Worm (Caenorhabditis elegans) whole organism, L2 larva: ENCODE results near the gene mrp-7.

Experiments used
- C34F6.9 ChIP-seq: fragments of 150-350 bp; optimal IDR thresholded peaks from 2 replicates; lab custom pipeline; 2014; ENCODE audit warnings: missing biosample characterization, missing genetic modification characterization
- F13H6.1 ChIP-seq: sonication (generic microtip); optimal IDR thresholded peaks from 2 replicates; lab custom pipeline; 2016; ENCODE audit warnings: missing genetic modification characterization, missing compliant biosample characterization
- R02D3.7 ChIP-seq: fragments of 150-350 bp; optimal IDR thresholded peaks from 2 replicates; lab custom pipeline; 2014; ENCODE audit warnings: missing biosample characterization, missing genetic modification characterization
- Y55F3AM.14 ChIP-seq: fragments of 200-800 bp; sonication (Bioruptor generic); optimal IDR thresholded peaks from 2 replicates; lab custom pipeline; 2018; ENCODE audit warnings: mild to moderate bottlenecking, missing genetic modification characterization, missing compliant biosample characterization
- ZK546.5 ChIP-seq: sonication (generic microtip); optimal IDR thresholded peaks from 2 replicates; lab custom pipeline; 2017; ENCODE audit warnings: missing biosample characterization, missing genetic modification characterization
- alr-1 ChIP-seq: fragments of 150-350 bp; optimal IDR thresholded peaks from 2 replicates; lab custom pipeline; 2014; ENCODE audit warnings: missing biosample characterization, missing genetic modification characterization
- aly-2 ChIP-seq: fragments of 150-350 bp; optimal IDR thresholded peaks from 2 replicates; lab custom pipeline; 2014; ENCODE audit warnings: missing biosample characterization, missing genetic modification characterization
- ama-1 ChIP-seq: fragments of 150-350 bp; optimal IDR thresholded peaks from 2 replicates; lab custom pipeline; 2018; ENCODE audit warnings: inconsistent platforms
- blmp-1 ChIP-seq: sonication (generic microtip); optimal IDR thresholded peaks from 2 replicates; lab custom pipeline; 2017; ENCODE audit warnings: missing genetic modification characterization, mild to moderate bottlenecking, missing compliant biosample characterization, antibody characterized with exemption, moderate library complexity; ENCODE audit not compliant: insufficient read depth
- ceh-16 ChIP-seq: fragments of 150-350 bp; optimal IDR thresholded peaks from 2 replicates; lab custom pipeline; 2014; ENCODE audit warnings: missing biosample characterization, missing genetic modification characterization
- ceh-82 ChIP-seq: fragments of 150-350 bp; optimal IDR thresholded peaks from 2 replicates; lab custom pipeline; 2014; ENCODE audit warnings: missing biosample characterization, missing genetic modification characterization
- crh-2 ChIP-seq: sonication (generic microtip); optimal IDR thresholded peaks from 2 replicates; lab custom pipeline; 2017; ENCODE audit warnings: missing biosample characterization, missing genetic modification characterization
- dmd-4 ChIP-seq: sonication (generic microtip); optimal IDR thresholded peaks from 2 replicates; lab custom pipeline; 2017; ENCODE audit warnings: missing biosample characterization, missing genetic modification characterization
- egl-27 ChIP-seq: sonication (generic microtip); optimal IDR thresholded peaks from 3 replicates; lab custom pipeline; 2017; ENCODE audit warnings: missing biosample characterization, missing genetic modification reagents, missing genetic modification characterization
- elt-1 ChIP-seq: fragments of 150-350 bp; optimal IDR thresholded peaks from 2 replicates; lab custom pipeline; 2014; ENCODE audit warnings: missing biosample characterization, missing genetic modification characterization
- elt-3 ChIP-seq: sonication (generic microtip); optimal IDR thresholded peaks from 2 replicates; lab custom pipeline; 2017; ENCODE audit warnings: missing biosample characterization, missing genetic modification characterization
- fos-1 ChIP-seq: fragments of 150-350 bp; optimal IDR thresholded peaks from 2 replicates; lab custom pipeline; 2014; ENCODE audit warnings: missing biosample characterization, missing genetic modification characterization
- gmeb-1 ChIP-seq: fragments of 150-350 bp; optimal IDR thresholded peaks from 2 replicates; lab custom pipeline; 2014; ENCODE audit warnings: missing biosample characterization, missing genetic modification characterization
- lin-11 ChIP-seq: fragments of 150-350 bp; sonication (generic microtip); optimal IDR thresholded peaks from 2 replicates; lab custom pipeline; 2014; ENCODE audit warnings: missing biosample characterization, missing genetic modification characterization, inconsistent platforms, mixed read lengths
- lin-13 ChIP-seq: fragments of 150-350 bp; optimal IDR thresholded peaks from 2 replicates; lab custom pipeline; 2014; ENCODE audit warnings: missing biosample characterization, missing genetic modification reagents, missing genetic modification characterization
- lin-39 ChIP-seq: fragments of 150-350 bp; optimal IDR thresholded peaks from 2 replicates; lab custom pipeline; 2014; ENCODE audit warnings: missing biosample characterization, missing genetic modification reagents, missing genetic modification characterization
- lsy-2 ChIP-seq, 2 experiments: fragments of 150-350 bp in 1 of 2; sonication (generic microtip) in 1 of 2; optimal IDR thresholded peaks; 2 replicates each; lab custom pipeline; 2014 to 2017; ENCODE audit warnings: missing biosample characterization in 2 of 2, missing genetic modification characterization in 2 of 2
- mab-5 ChIP-seq: fragments of 150-350 bp; optimal IDR thresholded peaks from 2 replicates; lab custom pipeline; 2014; ENCODE audit warnings: missing biosample characterization, missing genetic modification characterization
- mbf-1 ChIP-seq: sonication (generic microtip); optimal IDR thresholded peaks from 2 replicates; lab custom pipeline; 2017; ENCODE audit warnings: missing biosample characterization, missing genetic modification characterization
- mdl-1 ChIP-seq, 2 experiments: fragments of 150-350 bp in 1 of 2; sonication (generic microtip) in 1 of 2; optimal IDR thresholded peaks; 2 replicates each; lab custom pipeline; 2017; ENCODE audit warnings: missing biosample characterization in 2 of 2, missing genetic modification characterization in 2 of 2
- nhr-10 ChIP-seq: sonication (generic microtip); optimal IDR thresholded peaks from 2 replicates; lab custom pipeline; 2017; ENCODE audit warnings: missing biosample characterization, missing genetic modification characterization
- nhr-11 ChIP-seq: fragments of 150-350 bp; optimal IDR thresholded peaks from 2 replicates; lab custom pipeline; 2014; ENCODE audit warnings: missing biosample characterization, missing genetic modification characterization
- nhr-12 ChIP-seq: fragments of 150-350 bp; optimal IDR thresholded peaks from 2 replicates; lab custom pipeline; 2014; ENCODE audit warnings: missing biosample characterization, missing genetic modification characterization
- nhr-129 ChIP-seq: fragments of 150-350 bp; optimal IDR thresholded peaks from 2 replicates; lab custom pipeline; 2014; ENCODE audit warnings: missing biosample characterization, missing genetic modification characterization
- nhr-21 ChIP-seq: fragments of 150-350 bp; optimal IDR thresholded peaks from 2 replicates; lab custom pipeline; 2014; ENCODE audit warnings: missing biosample characterization, missing genetic modification characterization
- nhr-23 ChIP-seq: fragments of 150-350 bp; optimal IDR thresholded peaks from 2 replicates; lab custom pipeline; 2014; ENCODE audit warnings: missing biosample characterization, missing genetic modification reagents, missing genetic modification characterization
- nhr-237 ChIP-seq: fragments of 150-350 bp; optimal IDR thresholded peaks from 2 replicates; lab custom pipeline; 2014; ENCODE audit warnings: missing biosample characterization, missing genetic modification characterization
- nhr-25 ChIP-seq: fragments of 150-350 bp; sonication (generic microtip); optimal IDR thresholded peaks from 3 replicates; lab custom pipeline; 2014; ENCODE audit warnings: missing biosample characterization, missing genetic modification characterization
- nhr-6 ChIP-seq: fragments of 150-350 bp; optimal IDR thresholded peaks from 2 replicates; lab custom pipeline; 2014; ENCODE audit warnings: missing biosample characterization, missing genetic modification characterization
- nhr-77 ChIP-seq: fragments of 150-350 bp; optimal IDR thresholded peaks from 2 replicates; lab custom pipeline; 2014; ENCODE audit warnings: missing biosample characterization, missing genetic modification characterization
- peb-1 ChIP-seq: fragments of 150-350 bp; optimal IDR thresholded peaks from 2 replicates; lab custom pipeline; 2014; ENCODE audit warnings: missing biosample characterization, missing genetic modification characterization
- sem-4 ChIP-seq: fragments of 150-350 bp; optimal IDR thresholded peaks from 2 replicates; lab custom pipeline; 2014; ENCODE audit warnings: missing biosample characterization, missing genetic modification reagents, missing genetic modification characterization
- skn-1 ChIP-seq: sonication (generic microtip); optimal IDR thresholded peaks from 2 replicates; lab custom pipeline; 2017; ENCODE audit warnings: missing biosample characterization, missing genetic modification characterization
- sma-3 ChIP-seq: sonication (generic microtip); optimal IDR thresholded peaks from 2 replicates; lab custom pipeline; 2016; ENCODE audit warnings: missing genetic modification reagents, missing genetic modification characterization, missing compliant biosample characterization
- sma-9 ChIP-seq, 2 experiments: fragments of 150-350 bp in 1 of 2; sonication (generic microtip) in 1 of 2; optimal IDR thresholded peaks; 2 replicates each; lab custom pipeline; 2014 to 2016; ENCODE audit warnings: missing genetic modification characterization in 2 of 2, mild to moderate bottlenecking in 1 of 2, missing biosample characterization in 1 of 2, missing compliant biosample characterization in 1 of 2, missing genetic modification reagents in 1 of 2, moderate library complexity in 1 of 2
- snpc-4 ChIP-seq: fragments of 150-350 bp; optimal IDR thresholded peaks from 2 replicates; lab custom pipeline; 2014; ENCODE audit warnings: missing biosample characterization, missing genetic modification characterization
- unc-39 ChIP-seq: fragments of 150-350 bp; optimal IDR thresholded peaks from 2 replicates; lab custom pipeline; 2014; ENCODE audit warnings: missing biosample characterization, missing genetic modification characterization
- unc-55 ChIP-seq: fragments of 150-350 bp; sonication (generic microtip); optimal IDR thresholded peaks from 3 replicates; lab custom pipeline; 2014; ENCODE audit warnings: missing biosample characterization, missing genetic modification reagents, missing genetic modification characterization
- unc-62 ChIP-seq: fragments of 150-350 bp; optimal IDR thresholded peaks from 2 replicates; lab custom pipeline; 2014; ENCODE audit warnings: missing biosample characterization, missing genetic modification reagents, missing genetic modification characterization
- zag-1 ChIP-seq: fragments of 150-350 bp; optimal IDR thresholded peaks from 2 replicates; lab custom pipeline; 2014; ENCODE audit warnings: missing biosample characterization, missing genetic modification characterization
- ztf-1 ChIP-seq: fragments of 200-800 bp; sonication (Bioruptor generic); conservative IDR thresholded peaks from 2 replicates; pipeline ENCODE4 v1.3.6; 2022; ENCODE audit warnings: missing genetic modification characterization, missing compliant biosample characterization
- ztf-11 ChIP-seq: sonication (generic microtip); optimal IDR thresholded peaks from 2 replicates; lab custom pipeline; 2017; ENCODE audit warnings: missing biosample characterization, missing genetic modification characterization
- ztf-4 ChIP-seq: fragments of 150-350 bp; optimal IDR thresholded peaks from 2 replicates; lab custom pipeline; 2014; ENCODE audit warnings: missing biosample characterization, missing genetic modification characterization

The mrp-7 gene

ce11 chrV:19643903-19644302 lies 30.7 kb upstream of the mrp-7 start, which contains the start of the genes Y43F8C.7 and mrps-28:
Gene Y43F8C.7, minus strand, starts transcription at chrV:19644030.
Gene mrps-28, plus strand, starts transcription at chrV:19644239.
- TF ChIP-seq unc-62 (GFP tag; lab: Kevin White, UChicago) (no peak), dmd-4 (tag; lab: Kevin White, UChicago) (no peak), mdl-1 (tag; optimal IDR thresholded peaks at IDR 0.05; lab: Kevin White, UChicago) (no peak), Y55F3AM.14 (GFP tag; lab: Kevin White, UChicago) (no peak), peb-1 (no peak), snpc-4 (tag; lab: Kevin White, UChicago) (no peak), sma-9 (GFP tag; optimal IDR thresholded peaks at IDR 0.05; lab: Kevin White, UChicago) (no peak), sma-9 (tag; optimal IDR thresholded peaks at IDR 0.05; lab: Kevin White, UChicago) (no peak), alr-1 (tag; lab: Kevin White, UChicago) (no peak), elt-3 (tag; lab: Kevin White, UChicago) (no peak), mbf-1 (tag; lab: Kevin White, UChicago) (no peak), mab-5 (tag; lab: Kevin White, UChicago) (no peak), nhr-6 (tag; lab: Kevin White, UChicago) (no peak), ceh-16 (no peak), lin-11 (tag; lab: Kevin White, UChicago) (peak; percentile 8), ztf-4 (no peak), nhr-25 (tag; lab: Kevin White, UChicago) (no peak), nhr-129 (tag; lab: Kevin White, UChicago) (peak; percentile 45), R02D3.7 (tag; lab: Kevin White, UChicago) (no peak), sma-3 (no peak), blmp-1 (tag; lab: Kevin White, UChicago) (no peak), elt-1 (tag; lab: Kevin White, UChicago) (no peak), sem-4 (no peak), gmeb-1 (peak; percentile 5), unc-55 (peak; percentile 62), nhr-23 (tag; lab: Kevin White, UChicago) (no peak), crh-2 (tag; lab: Kevin White, UChicago) (peak; percentile 34), nhr-12 (no peak), nhr-21 (tag; lab: Kevin White, UChicago) (no peak), zag-1 (peak; percentile 18), ztf-11 (no peak), ceh-82 (tag; lab: Kevin White, UChicago) (no peak), skn-1 (tag; lab: Kevin White, UChicago) (no peak), egl-27 (no peak), nhr-77 (no peak), lin-39 (tag; lab: Kevin White, UChicago) (no peak), nhr-237 (tag; lab: Kevin White, UChicago) (no peak), ztf-1 (GFP tag; lab: Robert Waterston, UW) (no peak), nhr-10 (no peak), lsy-2 (tag; optimal IDR thresholded peaks at IDR 0.05; lab: Kevin White, UChicago) (peak; percentile 94 to 98), aly-2 (tag; lab: Kevin White, UChicago) (no peak), ZK546.5 (tag; lab: Kevin White, UChicago) (no peak), ama-1 (no peak), lin-13 (GFP tag; lab: Kevin White, UChicago) (peak; percentile 50), nhr-11 (tag; lab: Kevin White, UChicago) (no peak), fos-1 (tag; lab: Kevin White, UChicago) (no peak), F13H6.1 (no peak), C34F6.9 (tag; lab: Kevin White, UChicago) (peak; percentile 71), unc-39 (tag; lab: Kevin White, UChicago) (no peak)
